Fruit fly (Drosophila melanogaster) whole organism, prepupa: ENCODE results near the gene CG11927.

Source experiments
- Blimp-1 ChIP-seq: fragments of 200-800 bp; sonication (Bioruptor generic); optimal IDR thresholded peaks from 3 replicates; lab custom pipeline; 2017; ENCODE audit warnings: missing biosample characterization, missing genetic modification characterization, mild to moderate bottlenecking, moderate library complexity, missing genetic modification reagents
- CG10631 ChIP-seq: fragments of 200-800 bp; sonication (Bioruptor generic); optimal IDR thresholded peaks from 2 replicates; lab custom pipeline; 2016; ENCODE audit warnings: missing biosample characterization, missing genetic modification characterization
- CG10669 ChIP-seq: fragments of 200-800 bp; sonication (Bioruptor generic); optimal IDR thresholded peaks from 3 replicates; lab custom pipeline; 2018; ENCODE audit warnings: missing biosample characterization, mild to moderate bottlenecking, missing genetic modification characterization, moderate library complexity
- CG11294 ChIP-seq: fragments of 200-800 bp; sonication (Bioruptor generic); IDR thresholded peaks from 2 replicates; pipeline ENCODE4 v1.3.6; 2022; ENCODE audit warnings: missing biosample characterization, missing genetic modification characterization
- CG11762 ChIP-seq: fragments of 200-800 bp; sonication (Bioruptor generic); optimal IDR thresholded peaks from 3 replicates; lab custom pipeline; 2016; ENCODE audit warnings: missing biosample characterization, missing genetic modification characterization; ENCODE audit not compliant: insufficient read depth
- CG11902 ChIP-seq: fragments of 200-800 bp; sonication (Bioruptor generic); optimal IDR thresholded peaks from 3 replicates; lab custom pipeline; 2016; ENCODE audit warnings: missing biosample characterization, missing genetic modification characterization
- CG15336 ChIP-seq: fragments of 200-800 bp; sonication (Bioruptor generic); IDR thresholded peaks from 2 replicates; pipeline ENCODE4 v1.3.6; 2022; ENCODE audit warnings: missing biosample characterization, missing genetic modification characterization
- CG1621 ChIP-seq: fragments of 200-800 bp; sonication (Bioruptor generic); optimal IDR thresholded peaks from 3 replicates; lab custom pipeline; 2018; ENCODE audit warnings: missing biosample characterization, mild to moderate bottlenecking, missing genetic modification characterization
- CG31627 ChIP-seq: fragments of 200-800 bp; sonication (Bioruptor generic); optimal IDR thresholded peaks from 3 replicates; lab custom pipeline; 2016; ENCODE audit warnings: missing biosample characterization, missing genetic modification characterization
- CG32006 ChIP-seq: fragments of 200-800 bp; sonication (Bioruptor generic); optimal IDR thresholded peaks from 3 replicates; lab custom pipeline; 2017; ENCODE audit warnings: missing biosample characterization, mild to moderate bottlenecking, missing genetic modification characterization
- CG34406 ChIP-seq: fragments of 200-800 bp; sonication (Bioruptor generic); optimal IDR thresholded peaks from 3 replicates; lab custom pipeline; 2016; ENCODE audit warnings: missing biosample characterization, missing genetic modification characterization
- CG4318 ChIP-seq: fragments of 200-800 bp; sonication (Bioruptor generic); optimal IDR thresholded peaks from 3 replicates; lab custom pipeline; 2017; ENCODE audit warnings: missing biosample characterization, mild to moderate bottlenecking, missing genetic modification characterization
- CG6276 ChIP-seq: fragments of 200-800 bp; sonication (Bioruptor generic); optimal IDR thresholded peaks from 2 replicates; lab custom pipeline; 2017; ENCODE audit warnings: missing biosample characterization, mild to moderate bottlenecking, missing genetic modification characterization
- CG6792 ChIP-seq: fragments of 200-800 bp; sonication (Bioruptor generic); optimal IDR thresholded peaks from 3 replicates; lab custom pipeline; 2016; ENCODE audit warnings: missing biosample characterization, missing genetic modification characterization
- CG8632 ChIP-seq: fragments of 200-800 bp; sonication (Bioruptor generic); optimal IDR thresholded peaks from 3 replicates; lab custom pipeline; 2016; ENCODE audit warnings: missing biosample characterization, missing genetic modification characterization
- CG9139 ChIP-seq: fragments of 200-800 bp; sonication (Bioruptor generic); optimal IDR thresholded peaks from 3 replicates; lab custom pipeline; 2017; ENCODE audit warnings: missing biosample characterization, mild to moderate bottlenecking, missing genetic modification characterization
- Eip75B ChIP-seq: fragments of 200-800 bp; sonication (Bioruptor generic); optimal IDR thresholded peaks from 3 replicates; lab custom pipeline; 2016; ENCODE audit warnings: missing biosample characterization, missing genetic modification characterization
- Eip78C ChIP-seq: fragments of 200-800 bp; sonication (Bioruptor generic); peaks from one replicate; lab custom pipeline; 2016; ENCODE audit warnings: missing biosample characterization, missing genetic modification characterization
- Eip93F ChIP-seq: fragments of 200-800 bp; sonication (Bioruptor generic); optimal IDR thresholded peaks from 2 replicates; lab custom pipeline; 2016; ENCODE audit warnings: missing biosample characterization, mild to moderate bottlenecking, missing genetic modification characterization
- Ets21C ChIP-seq: fragments of 200-800 bp; sonication (Bioruptor generic); optimal IDR thresholded peaks from 3 replicates; lab custom pipeline; 2016; ENCODE audit warnings: missing biosample characterization, missing genetic modification characterization
- Ets96B ChIP-seq: fragments of 200-800 bp; optimal IDR thresholded peaks from 2 replicates; lab custom pipeline; 2019; ENCODE audit warnings: missing biosample characterization, mild to moderate bottlenecking, missing genetic modification characterization, moderate library complexity
- Gug ChIP-seq: fragments of 200-800 bp; sonication (Bioruptor generic); IDR thresholded peaks from 2 replicates; pipeline ENCODE4 v1.3.6; 2022; ENCODE audit warnings: missing biosample characterization, missing genetic modification characterization
- Hr38 ChIP-seq: sonication (Bioruptor generic); optimal IDR thresholded peaks from 2 replicates; lab custom pipeline; 2016; ENCODE audit warnings: missing biosample characterization, missing genetic modification characterization
- Hr39 ChIP-seq: fragments of 200-800 bp; sonication (Bioruptor generic); optimal IDR thresholded peaks from 2 replicates; lab custom pipeline; 2016; ENCODE audit warnings: missing biosample characterization, missing genetic modification characterization
- Hr4 ChIP-seq: fragments of 200-800 bp; sonication (Bioruptor generic); optimal IDR thresholded peaks from 3 replicates; lab custom pipeline; 2016; ENCODE audit warnings: missing biosample characterization, missing genetic modification characterization
- Lpt ChIP-seq: fragments of 200-800 bp; sonication (Bioruptor generic); optimal IDR thresholded peaks from 3 replicates; lab custom pipeline; 2016; ENCODE audit warnings: missing biosample characterization, missing genetic modification characterization
- Met ChIP-seq: fragments of 200-800 bp; sonication (Bioruptor generic); optimal IDR thresholded peaks from 3 replicates; lab custom pipeline; 2016; ENCODE audit warnings: missing biosample characterization, missing genetic modification characterization
- OdsH ChIP-seq: fragments of 200-800 bp; sonication (Bioruptor generic); optimal IDR thresholded peaks from 3 replicates; lab custom pipeline; 2016; ENCODE audit warnings: missing biosample characterization, missing genetic modification characterization
- Smox ChIP-seq: fragments of 200-800 bp; sonication (Bioruptor generic); optimal IDR thresholded peaks from 3 replicates; lab custom pipeline; 2016; ENCODE audit warnings: missing biosample characterization, missing genetic modification characterization
- Sox102F ChIP-seq: fragments of 200-800 bp; sonication (Bioruptor generic); optimal IDR thresholded peaks from 2 replicates; lab custom pipeline; 2016; ENCODE audit warnings: missing biosample characterization, mild to moderate bottlenecking, missing genetic modification characterization
- Sox14 ChIP-seq: fragments of 200-800 bp; sonication (Bioruptor generic); optimal IDR thresholded peaks from 3 replicates; lab custom pipeline; 2016; ENCODE audit warnings: missing biosample characterization, missing genetic modification characterization
- Sox15 ChIP-seq: fragments of 200-800 bp; sonication (Bioruptor generic); optimal IDR thresholded peaks from 3 replicates; lab custom pipeline; 2016; ENCODE audit warnings: missing biosample characterization, missing genetic modification characterization
- achi ChIP-seq: fragments of 200-800 bp; sonication (Bioruptor generic); optimal IDR thresholded peaks from 3 replicates; lab custom pipeline; 2016; ENCODE audit warnings: missing biosample characterization, missing genetic modification characterization
- acj6 ChIP-seq: fragments of 200-800 bp; sonication (Bioruptor generic); optimal IDR thresholded peaks from 3 replicates; lab custom pipeline; 2016; ENCODE audit warnings: missing biosample characterization, missing genetic modification characterization
- cyc ChIP-seq: fragments of 200-800 bp; sonication (Bioruptor generic); optimal IDR thresholded peaks from 3 replicates; lab custom pipeline; 2016; ENCODE audit warnings: missing biosample characterization, missing genetic modification characterization
- dac ChIP-seq: fragments of 200-800 bp; sonication (Bioruptor generic); optimal IDR thresholded peaks from 2 replicates; lab custom pipeline; 2017; ENCODE audit warnings: missing biosample characterization, mild to moderate bottlenecking, missing genetic modification characterization
- dsx ChIP-seq: fragments of 200-800 bp; optimal IDR thresholded peaks from 3 replicates; lab custom pipeline; 2019; ENCODE audit warnings: missing biosample characterization, mild to moderate bottlenecking, missing genetic modification characterization, moderate library complexity; ENCODE audit not compliant: poor library complexity, severe bottlenecking
- eg ChIP-seq: fragments of 200-800 bp; sonication (Bioruptor generic); IDR thresholded peaks from 3 replicates; pipeline ENCODE4 v1.3.6; 2022; ENCODE audit warnings: missing biosample characterization, missing genetic modification characterization
- fd59A ChIP-seq: fragments of 200-800 bp; sonication (Bioruptor generic); optimal IDR thresholded peaks from 2 replicates; lab custom pipeline; 2017; ENCODE audit warnings: missing biosample characterization, mild to moderate bottlenecking, missing genetic modification characterization, missing genetic modification reagents
- lz ChIP-seq: fragments of 200-800 bp; sonication (Bioruptor generic); optimal IDR thresholded peaks from 3 replicates; lab custom pipeline; 2016; ENCODE audit warnings: missing biosample characterization, missing genetic modification characterization
- net ChIP-seq: fragments of 200-800 bp; sonication (Bioruptor generic); optimal IDR thresholded peaks from 3 replicates; lab custom pipeline; 2016; ENCODE audit warnings: missing biosample characterization, missing genetic modification characterization
- pdm3 ChIP-seq: fragments of 200-800 bp; sonication (Bioruptor generic); optimal IDR thresholded peaks from 3 replicates; lab custom pipeline; 2016; ENCODE audit warnings: missing biosample characterization, missing genetic modification characterization
- salr ChIP-seq, 2 experiments: fragments of 200-800 bp; sonication (Bioruptor generic); optimal IDR thresholded peaks; 3 replicates each; lab custom pipeline; 2016 to 2018; ENCODE audit warnings: missing biosample characterization in 2 of 2, missing genetic modification characterization in 2 of 2, mild to moderate bottlenecking in 1 of 2
- spab ChIP-seq: fragments of 200-800 bp; sonication (Bioruptor generic); optimal IDR thresholded peaks from 2 replicates; lab custom pipeline; 2017; ENCODE audit warnings: missing biosample characterization, mild to moderate bottlenecking, missing genetic modification characterization, missing genetic modification reagents
- ss ChIP-seq, 2 experiments: fragments of 200-800 bp; sonication (Bioruptor generic); optimal IDR thresholded peaks; 2 replicates in 1 of 2; 3 replicates in 1 of 2; lab custom pipeline; 2017 to 2018; ENCODE audit warnings: mild to moderate bottlenecking in 2 of 2, missing biosample characterization in 2 of 2, missing genetic modification characterization in 2 of 2, moderate library complexity in 1 of 2
- topi ChIP-seq: fragments of 200-800 bp; sonication (Bioruptor generic); optimal IDR thresholded peaks from 3 replicates; lab custom pipeline; 2016; ENCODE audit warnings: missing biosample characterization, missing genetic modification characterization
- vri ChIP-seq: fragments of 200-800 bp; sonication (Bioruptor generic); optimal IDR thresholded peaks from 3 replicates; lab custom pipeline; 2016; ENCODE audit warnings: missing biosample characterization, mild to moderate bottlenecking, missing genetic modification characterization

The CG11927 gene

dm6 chr2L:4810044-4810609, 37.4 kb upstream of the CG11927 start (continued):
- TF ChIP-seq Hr39 (GFP tag; lab: Kevin White, UChicago) (no peak), pdm3 (peak; percentile 10), CG10669 (GFP tag; lab: Kevin White, UChicago) (no peak), CG11294 (GFP tag; lab: Robert Waterston, UW) (no peak)

- TF ChIP-seq CG11294 (GFP tag; lab: Robert Waterston, UW) (no peak), Ets21C (GFP tag; lab: Kevin White, UChicago) (peak; percentile 12), CG11762 (peak; percentile 46), Gug (no peak), Sox15 (GFP tag; lab: Kevin White, UChicago) (peak; percentile 32), CG6792 (GFP tag; lab: Kevin White, UChicago) (peak; percentile 65), CG15336 (GFP tag; lab: Robert Waterston, UW) (peak; percentile 66), acj6 (GFP tag; lab: Kevin White, UChicago) (peak; percentile 62), achi (GFP tag; lab: Kevin White, UChicago) (peak; percentile 63), Sox102F (GFP tag; lab: Kevin White, UChicago) (peak; percentile 38), eg (GFP tag; lab: Robert Waterston, UW) (0 out of 3 replicates have a peak, but pooled peaks have one; percentile 6), Sox14 (GFP tag; lab: Kevin White, UChicago) (peak; percentile 56), CG10631 (GFP tag; lab: Kevin White, UChicago) (peak; percentile 76), CG1621 (no peak), Blimp-1 (peak; percentile 57), Hr4 (GFP tag; lab: Kevin White, UChicago) (peak; percentile 64), fd59A (peak; percentile 69), cyc (GFP tag; lab: Kevin White, UChicago) (peak; percentile 49), vri (GFP tag; lab: Kevin White, UChicago) (peak; percentile 17), Eip78C (GFP tag; lab: Kevin White, UChicago) (peak; percentile 95), CG32006 (GFP tag; lab: Kevin White, UChicago) (peak; percentile 85), dac (GFP tag; lab: Kevin White, UChicago) (peak; percentile 7), Hr38 (no peak), pdm3 (peak; percentile 64), CG8632 (peak; percentile 71), Smox (GFP tag; lab: Kevin White, UChicago) (peak; percentile 65), CG34406 (GFP tag; lab: Kevin White, UChicago) (peak; percentile 57), CG31627 (GFP tag; lab: Kevin White, UChicago) (peak; percentile 56), salr (GFP tag; optimal IDR thresholded peaks at IDR 0.05; lab: Kevin White, UChicago) (peak in 1 of 2 experiments; percentile 83), lz (GFP tag; lab: Kevin White, UChicago) (peak; percentile 62), Met (GFP tag; lab: Kevin White, UChicago) (peak; percentile 72), Eip75B (GFP tag; lab: Kevin White, UChicago) (peak; percentile 50), net (peak; percentile 57), topi (GFP tag; lab: Kevin White, UChicago) (peak; percentile 61), OdsH (GFP tag; lab: Kevin White, UChicago) (peak; percentile 70), Eip93F (GFP tag; lab: Kevin White, UChicago) (no peak), CG11902 (GFP tag; lab: Kevin White, UChicago) (peak; percentile 46), dsx (GFP tag; lab: Kevin White, UChicago) (peak; percentile 15), CG9139 (GFP tag; lab: Kevin White, UChicago) (peak; percentile 11), spab (peak; percentile 62), ss (GFP tag; optimal IDR thresholded peaks at IDR 0.05; lab: Kevin White, UChicago) (peak; percentile 39 to 63), CG4318 (GFP tag; lab: Kevin White, UChicago) (peak; percentile 69), Ets96B (tag; lab: Kevin White, UChicago) (peak; percentile 52), Hr39 (GFP tag; lab: Kevin White, UChicago) (peak; percentile 59), Lpt (GFP tag; lab: Kevin White, UChicago) (no peak), CG6276 (peak; percentile 67)
Measured at dm6 chr2L:4810697-4811490, 36.7 kb upstream of the CG11927 start.
